Worm (Caenorhabditis elegans) whole organism, late embryonic: Measurements from ENCODE around the gene W01D2.3.

ENCODE experiments used
- C38D4.7 ChIP-seq: fragments of 200-800 bp; sonication (Bioruptor generic); optimal IDR thresholded peaks from 2 replicates; lab custom pipeline; 2018; ENCODE audit warnings: mild to moderate bottlenecking, missing genetic modification characterization, moderate library complexity, missing compliant biosample characterization
- F13H6.1 ChIP-seq: sonication (generic microtip); optimal IDR thresholded peaks from 2 replicates; lab custom pipeline; 2016; ENCODE audit warnings: missing genetic modification characterization, missing compliant biosample characterization
- ahr-1 ChIP-seq: sonication (generic microtip); optimal IDR thresholded peaks from 2 replicates; lab custom pipeline; 2016; ENCODE audit warnings: missing genetic modification characterization, missing compliant biosample characterization
- ceh-18 ChIP-seq: sonication (generic microtip); optimal IDR thresholded peaks from 2 replicates; lab custom pipeline; 2016; ENCODE audit warnings: missing genetic modification characterization, missing compliant biosample characterization
- ceh-9 ChIP-seq: sonication (generic microtip); optimal IDR thresholded peaks from 2 replicates; lab custom pipeline; 2016; ENCODE audit warnings: mild to moderate bottlenecking, missing genetic modification characterization, inconsistent platforms, missing compliant biosample characterization
- fkh-10 ChIP-seq: fragments of 150-350 bp; optimal IDR thresholded peaks from 2 replicates; lab custom pipeline; 2014; ENCODE audit warnings: missing biosample characterization, missing genetic modification reagents, missing genetic modification characterization
- hlh-15 ChIP-seq: sonication (generic microtip); optimal IDR thresholded peaks from 2 replicates; lab custom pipeline; 2016; ENCODE audit warnings: missing genetic modification characterization, missing compliant biosample characterization
- pha-4 ChIP-seq: fragments of 150-350 bp; optimal IDR thresholded peaks from 2 replicates; lab custom pipeline; 2018; ENCODE audit warnings: missing biosample characterization, missing genetic modification reagents, missing genetic modification characterization

DNA sequence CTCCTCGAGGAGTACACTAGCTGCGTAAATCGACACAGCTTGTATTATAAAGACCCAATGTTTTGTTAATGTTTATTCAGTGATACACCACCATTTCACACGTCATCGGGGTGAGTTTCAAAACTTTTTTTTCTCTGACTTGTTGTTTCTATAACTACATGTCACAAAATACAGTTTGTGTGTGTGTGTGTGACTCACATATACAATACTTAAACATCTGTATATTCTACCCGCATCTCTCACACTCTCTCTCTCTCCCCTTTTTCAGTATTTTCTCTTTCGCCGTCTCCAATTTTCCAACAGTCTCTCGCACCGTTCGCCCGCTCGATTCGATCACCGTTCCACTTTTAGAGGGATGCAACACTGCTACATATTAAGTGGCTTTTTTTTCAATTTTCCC, 7.4 kb upstream of the W01D2.3 start:
- TF ChIP-seq F13H6.1 (tag; lab: Kevin White, UChicago) (no peak), ceh-9 (tag; lab: Kevin White, UChicago) (no peak), ceh-18 (no peak), fkh-10 (GFP tag; lab: Kevin White, UChicago) (no peak), ahr-1 (tag; lab: Kevin White, UChicago) (no peak), C38D4.7 (GFP tag; lab: Kevin White, UChicago) (no peak), hlh-15 (no peak), pha-4 (tag; lab: Kevin White, UChicago) (no peak)
